Fruit fly (Drosophila melanogaster) whole organism, embryonic: ENCODE data around the gene CG12702.
A peak's percentile ranks its signal among the peaks of the same experiment; 100 is the strongest.

Experiments
- B-H1 ChIP-seq: fragments of 200-800 bp; sonication (Bioruptor generic); IDR thresholded peaks from 3 replicates; pipeline ENCODE4 v1.3.6; 2022; ENCODE audit warnings: missing biosample characterization, missing genetic modification characterization
- B-H2 ChIP-seq: fragments of 200-800 bp; sonication (Bioruptor generic); optimal IDR thresholded peaks from 2 replicates; lab custom pipeline; 2018; ENCODE audit warnings: missing biosample characterization, mild to moderate bottlenecking, missing genetic modification characterization
- CG10267 ChIP-seq: fragments of 200-800 bp; sonication (Bioruptor generic); optimal IDR thresholded peaks from 2 replicates; lab custom pipeline; 2018; ENCODE audit warnings: missing biosample characterization, mild to moderate bottlenecking, missing genetic modification characterization, moderate library complexity
- CG10321 ChIP-seq: fragments of 200-800 bp; sonication (Bioruptor generic); IDR thresholded peaks from 2 replicates; pipeline ENCODE4 v1.3.6; 2022; ENCODE audit warnings: missing biosample characterization, missing genetic modification characterization
- CG10543 ChIP-seq: fragments of 200-800 bp; sonication (Bioruptor generic); optimal IDR thresholded peaks from 3 replicates; lab custom pipeline; 2017; ENCODE audit warnings: missing biosample characterization, mild to moderate bottlenecking, missing genetic modification characterization, moderate library complexity
- CG10654 ChIP-seq: fragments of 200-800 bp; sonication (Bioruptor generic); optimal IDR thresholded peaks from 2 replicates; lab custom pipeline; 2016; ENCODE audit warnings: missing biosample characterization, missing genetic modification characterization
- CG12104 ChIP-seq: fragments of 200-800 bp; sonication (Bioruptor generic); optimal IDR thresholded peaks from 3 replicates; lab custom pipeline; 2016; ENCODE audit warnings: missing biosample characterization, missing genetic modification characterization
- CG12155 ChIP-seq: fragments of 200-800 bp; sonication (Bioruptor generic); optimal IDR thresholded peaks from 3 replicates; lab custom pipeline; 2016; ENCODE audit warnings: missing biosample characterization, missing genetic modification characterization
- CG14014 ChIP-seq: fragments of 200-800 bp; sonication (Bioruptor generic); IDR thresholded peaks from 2 replicates; pipeline ENCODE4 v1.3.6; 2022; ENCODE audit warnings: missing biosample characterization, missing genetic modification characterization
- CG14965 ChIP-seq: fragments of 200-800 bp; sonication (Bioruptor generic); optimal IDR thresholded peaks from 2 replicates; lab custom pipeline; 2016; ENCODE audit warnings: missing biosample characterization, missing genetic modification characterization, borderline replicate concordance
- CG16779 ChIP-seq: fragments of 200-800 bp; sonication (Bioruptor generic); IDR thresholded peaks from 2 replicates; pipeline ENCODE4 v1.3.6; 2022; ENCODE audit warnings: missing biosample characterization, missing genetic modification characterization
- CG16863 ChIP-seq: fragments of 200-800 bp; sonication (Bioruptor generic); optimal IDR thresholded peaks from 3 replicates; lab custom pipeline; 2016; ENCODE audit warnings: missing biosample characterization, missing genetic modification characterization
- CG17612 ChIP-seq: fragments of 200-800 bp; sonication (Bioruptor generic); IDR thresholded peaks from 2 replicates; pipeline ENCODE4 v1.3.6; 2022; ENCODE audit warnings: missing biosample characterization, missing genetic modification characterization
- CG2678 ChIP-seq: fragments of 200-800 bp; sonication (Bioruptor generic); optimal IDR thresholded peaks from 3 replicates; lab custom pipeline; 2019; ENCODE audit warnings: missing biosample characterization, mild to moderate bottlenecking, missing genetic modification characterization, moderate library complexity
- CG30431 ChIP-seq: fragments of 200-800 bp; sonication (Bioruptor generic); optimal IDR thresholded peaks from 2 replicates; lab custom pipeline; 2017; ENCODE audit warnings: missing biosample characterization, missing genetic modification characterization
- CG4328 ChIP-seq: fragments of 200-800 bp; sonication (Bioruptor generic); optimal IDR thresholded peaks from 3 replicates; lab custom pipeline; 2017; ENCODE audit warnings: missing biosample characterization, missing genetic modification reagents, missing genetic modification characterization
- CG43689 ChIP-seq: fragments of 200-800 bp; sonication (Bioruptor generic); IDR thresholded peaks from 2 replicates; pipeline ENCODE4 v1.3.6; 2022; ENCODE audit warnings: missing biosample characterization, missing genetic modification characterization
- CG5180 ChIP-seq: fragments of 200-800 bp; sonication (Bioruptor generic); optimal IDR thresholded peaks from 3 replicates; lab custom pipeline; 2017; ENCODE audit warnings: missing biosample characterization, missing genetic modification characterization, mild to moderate bottlenecking, moderate library complexity, missing genetic modification reagents
- CG6654 ChIP-seq: fragments of 200-800 bp; sonication (Bioruptor generic); optimal IDR thresholded peaks from 2 replicates; lab custom pipeline; 2017; ENCODE audit warnings: missing biosample characterization, mild to moderate bottlenecking, missing genetic modification characterization
- CG9727 ChIP-seq: fragments of 200-800 bp; sonication (Bioruptor generic); optimal IDR thresholded peaks from 3 replicates; lab custom pipeline; 2017; ENCODE audit warnings: missing biosample characterization, mild to moderate bottlenecking, missing genetic modification characterization
- CG9797 ChIP-seq: fragments of 200-800 bp; sonication (Bioruptor generic); optimal IDR thresholded peaks from 3 replicates; lab custom pipeline; 2018; ENCODE audit warnings: missing biosample characterization, mild to moderate bottlenecking, missing genetic modification characterization
- CkIIα-i1 ChIP-seq: fragments of 200-800 bp; sonication (Bioruptor generic); IDR thresholded peaks from 2 replicates; pipeline ENCODE4 v1.3.6; 2022; ENCODE audit warnings: missing biosample characterization, missing genetic modification characterization
- HLH54F ChIP-seq: fragments of 200-800 bp; sonication (Bioruptor generic); optimal IDR thresholded peaks from 3 replicates; lab custom pipeline; 2016; ENCODE audit warnings: missing biosample characterization, missing genetic modification characterization
- Hand ChIP-seq: fragments of 200-800 bp; sonication (Bioruptor generic); optimal IDR thresholded peaks from 2 replicates; lab custom pipeline; 2017; ENCODE audit warnings: mild to moderate bottlenecking, missing biosample characterization, missing genetic modification reagents, missing genetic modification characterization
- Med ChIP-seq: fragments of 200-800 bp; sonication (Bioruptor generic); peaks from one replicate; lab custom pipeline; 2016; ENCODE audit warnings: missing biosample characterization, missing genetic modification characterization, mild to moderate bottlenecking, inconsistent platforms, moderate library complexity
- Mrtf ChIP-seq: fragments of 200-800 bp; sonication (Bioruptor generic); IDR thresholded peaks from 3 replicates; pipeline ENCODE4 v1.3.6; 2022; ENCODE audit warnings: missing biosample characterization, missing genetic modification characterization
- NFAT ChIP-seq: fragments of 200-800 bp; sonication (Bioruptor generic); IDR thresholded peaks from 2 replicates; pipeline ENCODE4 v1.3.6; 2022; ENCODE audit warnings: missing biosample characterization, missing genetic modification characterization
- Ravus ChIP-seq: fragments of 200-800 bp; sonication (Bioruptor generic); IDR thresholded peaks from 2 replicates; pipeline ENCODE4 v1.3.6; 2022; ENCODE audit warnings: missing biosample characterization, missing genetic modification characterization
- Ssrp ChIP-seq: fragments of 200-800 bp; sonication (Bioruptor generic); optimal IDR thresholded peaks from 2 replicates; lab custom pipeline; 2018; ENCODE audit warnings: missing biosample characterization, mild to moderate bottlenecking, missing genetic modification characterization, moderate library complexity
- Stat92E ChIP-seq, 3 experiments: fragments of >200 bp in 2 of 3; fragments of 200-800 bp in 1 of 3; sonication (Bioruptor generic) in 1 of 3; optimal IDR thresholded peaks; 2 replicates each; lab custom pipeline; 2017 to 2019; ENCODE audit warnings: missing biosample characterization in 3 of 3, missing genetic modification characterization in 3 of 3, mild to moderate bottlenecking in 1 of 3, moderate library complexity in 1 of 3
- ac ChIP-seq: fragments of 200-800 bp; sonication (Bioruptor generic); optimal IDR thresholded peaks from 3 replicates; lab custom pipeline; 2017; ENCODE audit warnings: missing biosample characterization, mild to moderate bottlenecking, missing genetic modification characterization
- ap ChIP-seq: fragments of 200-800 bp; sonication (Bioruptor generic); IDR thresholded peaks from 2 replicates; pipeline ENCODE4 v1.3.6; 2022; ENCODE audit warnings: missing biosample characterization, missing genetic modification characterization
- az2 ChIP-seq: fragments of 200-800 bp; sonication (Bioruptor generic); optimal IDR thresholded peaks from 3 replicates; lab custom pipeline; 2016; ENCODE audit warnings: missing biosample characterization, missing genetic modification characterization
- bowl ChIP-seq: fragments of 200-800 bp; sonication (Bioruptor generic); IDR thresholded peaks from 2 replicates; pipeline ENCODE4 v1.3.6; 2022; ENCODE audit warnings: missing biosample characterization, missing genetic modification characterization
- chif ChIP-seq, 2 experiments: fragments of 200-800 bp; sonication (Bioruptor generic); optimal IDR thresholded peaks; 3 replicates each; lab custom pipeline; 2016; ENCODE audit warnings: missing biosample characterization in 2 of 2, missing genetic modification characterization in 2 of 2
- chinmo ChIP-seq: fragments of 200-800 bp; sonication (Bioruptor generic); IDR thresholded peaks from 4 replicates; pipeline ENCODE4 v1.3.6; 2022; ENCODE audit warnings: missing biosample characterization, missing genetic modification characterization; ENCODE audit not compliant: partially characterized antibody
- ci ChIP-seq: fragments of 200-800 bp; sonication (Bioruptor generic); IDR thresholded peaks from 3 replicates; pipeline ENCODE4 v1.3.6; 2022; ENCODE audit warnings: missing biosample characterization, missing genetic modification characterization
- en ChIP-seq: fragments of 200-800 bp; sonication (Bioruptor generic); optimal IDR thresholded peaks from 2 replicates; lab custom pipeline; 2016; ENCODE audit warnings: missing biosample characterization, missing genetic modification characterization
- gem ChIP-seq: fragments of 200-800 bp; sonication (Bioruptor generic); optimal IDR thresholded peaks from 2 replicates; lab custom pipeline; 2019; ENCODE audit warnings: missing biosample characterization, mild to moderate bottlenecking, missing genetic modification characterization, moderate library complexity
- gfzf ChIP-seq: fragments of 200-800 bp; sonication (Bioruptor generic); optimal IDR thresholded peaks from 2 replicates; lab custom pipeline; 2016; ENCODE audit warnings: missing biosample characterization, mild to moderate bottlenecking, missing genetic modification characterization, moderate library complexity
- ham ChIP-seq: fragments of 200-800 bp; sonication (Bioruptor generic); IDR thresholded peaks from 2 replicates; pipeline ENCODE4 v1.3.6; 2022; ENCODE audit warnings: missing biosample characterization, missing genetic modification characterization
- kay ChIP-seq: fragments of 200-800 bp; sonication (Bioruptor generic); optimal IDR thresholded peaks from 2 replicates; lab custom pipeline; 2016; ENCODE audit warnings: missing biosample characterization, missing genetic modification characterization
- ken ChIP-seq: fragments of 200-800 bp; sonication (Bioruptor generic); IDR thresholded peaks from 3 replicates; pipeline ENCODE4 v1.3.6; 2022; ENCODE audit warnings: missing biosample characterization, missing genetic modification characterization
- mirr ChIP-seq: fragments of 200-800 bp; sonication (Bioruptor generic); optimal IDR thresholded peaks from 3 replicates; lab custom pipeline; 2018; ENCODE audit warnings: missing biosample characterization, mild to moderate bottlenecking, missing genetic modification characterization
- nerfin-1 ChIP-seq: fragments of 200-800 bp; sonication (Bioruptor generic); optimal IDR thresholded peaks from 3 replicates; lab custom pipeline; 2019; ENCODE audit warnings: missing biosample characterization, mild to moderate bottlenecking, missing genetic modification characterization, moderate library complexity
- psq ChIP-seq: fragments of 200-800 bp; sonication (Bioruptor generic); optimal IDR thresholded peaks from 2 replicates; lab custom pipeline; 2017; ENCODE audit warnings: missing biosample characterization, missing genetic modification characterization
- slp2 ChIP-seq: fragments of 200-800 bp; sonication (Bioruptor generic); optimal IDR thresholded peaks from 2 replicates; lab custom pipeline; 2016; ENCODE audit warnings: missing biosample characterization, missing genetic modification characterization
- sqz ChIP-seq: fragments of 200-800 bp; sonication (Bioruptor generic); optimal IDR thresholded peaks from 3 replicates; lab custom pipeline; 2018; ENCODE audit warnings: missing biosample characterization, mild to moderate bottlenecking, missing genetic modification characterization
- stwl ChIP-seq: fragments of 200-800 bp; sonication (Bioruptor generic); optimal IDR thresholded peaks from 3 replicates; lab custom pipeline; 2018; ENCODE audit warnings: missing biosample characterization, mild to moderate bottlenecking, missing genetic modification characterization, moderate library complexity
- tio ChIP-seq: fragments of 200-800 bp; sonication (Bioruptor generic); optimal IDR thresholded peaks from 2 replicates; lab custom pipeline; 2017; ENCODE audit warnings: missing biosample characterization, missing genetic modification characterization, inconsistent platforms
- toy ChIP-seq: fragments of 200-800 bp; sonication (Bioruptor generic); IDR thresholded peaks from 2 replicates; pipeline ENCODE4 v1.3.6; 2022; ENCODE audit warnings: missing biosample characterization, missing genetic modification characterization

Gene CG12702

DNA sequence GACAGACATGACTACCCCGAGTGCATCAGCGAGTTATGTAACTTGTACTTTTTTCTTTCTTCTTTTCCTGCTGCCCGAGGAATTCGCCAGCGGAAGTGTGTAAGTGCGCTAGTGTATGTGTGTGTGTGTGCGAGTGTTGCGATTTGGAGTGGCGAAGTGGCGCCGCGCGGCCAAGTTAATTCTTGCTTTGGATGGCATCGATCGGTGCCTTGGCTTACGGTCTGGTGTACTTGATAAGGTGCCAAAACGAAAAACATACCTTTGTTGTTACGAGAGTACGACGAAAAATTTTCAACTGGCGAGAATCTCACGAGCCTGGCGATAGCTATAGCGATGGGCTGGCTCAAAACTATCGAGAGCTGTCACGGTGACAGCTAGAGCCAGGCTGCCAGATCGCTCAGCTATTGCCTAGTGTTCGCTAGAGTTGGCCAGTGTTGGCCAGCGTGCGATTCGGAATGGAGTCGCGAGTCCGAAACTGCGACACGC lies 20.6 kb downstream of the CG12702 start, which contains the start of the genes CG18809, COX6B, CG33932 and Rpp20 (continued):
- TF ChIP-seq stwl, result peak; percentile 78
- peak; percentile 60 to 64 for TF ChIP-seq chif (GFP tag; optimal IDR thresholded peaks at IDR 0.05; lab: Kevin White, UChicago)
- TF ChIP-seq gem (tag; lab: Kevin White, UChicago), result no peak
- TF ChIP-seq CG30431 (GFP tag; lab: Kevin White, UChicago), result peak; percentile 23
- peak; percentile 83 for TF ChIP-seq ci
- TF ChIP-seq Hand, result no peak
- peak; percentile 74 for TF ChIP-seq mirr (GFP tag; lab: Kevin White, UChicago)
- TF ChIP-seq CG6654 (GFP tag; lab: Kevin White, UChicago), result no peak
- TF ChIP-seq psq (GFP tag; lab: Kevin White, UChicago), result no peak
- no peak for TF ChIP-seq CG14965 (GFP tag; lab: Kevin White, UChicago)
- TF ChIP-seq CG5180 (GFP tag; lab: Kevin White, UChicago), result no peak
- TF ChIP-seq B-H2, result peak; percentile 79
- peak; percentile 58 for TF ChIP-seq CG10543 (GFP tag; lab: Kevin White, UChicago)
- TF ChIP-seq CG12155 (GFP tag; lab: Kevin White, UChicago), result peak; percentile 95
- peak; percentile 53 for TF ChIP-seq CG9797 (GFP tag; lab: Kevin White, UChicago)
- no peak for TF ChIP-seq tio
- TF ChIP-seq Mrtf, result 0 out of 3 replicates have a peak, but pooled peaks have one; percentile 45
- TF ChIP-seq toy (GFP tag; lab: Robert Waterston, UW), result no peak
- TF ChIP-seq CG16779 (GFP tag; lab: Robert Waterston, UW), result peak; percentile 60; the same call in 1 of the 2 replicates
- TF ChIP-seq CG10321 (GFP tag; lab: Robert Waterston, UW), result peak; percentile 46; the same call in 1 of the 2 replicates
- TF ChIP-seq CkIIα-i1 (GFP tag; lab: Robert Waterston, UW), result no peak
- no peak for TF ChIP-seq CG2678 (tag; lab: Kevin White, UChicago)
- TF ChIP-seq Ravus (GFP tag; lab: Robert Waterston, UW), result no peak
- TF ChIP-seq CG10654, result peak; percentile 56
- peak; percentile 96 for TF ChIP-seq Med (GFP tag; lab: Kevin White, UChicago)
- peak; percentile 53 for TF ChIP-seq CG9727 (GFP tag; lab: Kevin White, UChicago)
- no peak for TF ChIP-seq Ssrp (tag; lab: Kevin White, UChicago)
- TF ChIP-seq CG14014 (GFP tag; lab: Robert Waterston, UW), result peak; percentile 56
- TF ChIP-seq CG12104 (GFP tag; lab: Kevin White, UChicago), result peak; percentile 27
- no peak for TF ChIP-seq bowl (GFP tag; lab: Robert Waterston, UW)
- TF ChIP-seq CG43689 (GFP tag; lab: Robert Waterston, UW), result no peak
- peak; percentile 32 for TF ChIP-seq CG16863 (GFP tag; lab: Kevin White, UChicago)
- peak; percentile 33 for TF ChIP-seq gfzf (GFP tag; lab: Kevin White, UChicago)
- TF ChIP-seq B-H1, result no peak
- no peak for TF ChIP-seq ham (GFP tag; lab: Robert Waterston, UW)
- peak; percentile 95 for TF ChIP-seq chinmo (GFP tag; lab: Robert Waterston, UW)
- TF ChIP-seq ac, result no peak
- no peak for TF ChIP-seq en
- TF ChIP-seq ken (GFP tag; lab: Robert Waterston, UW), result peak; percentile 86
- peak; percentile 72 for TF ChIP-seq NFAT (GFP tag; lab: Robert Waterston, UW)
- no peak for TF ChIP-seq slp2 (GFP tag; lab: Kevin White, UChicago)
- TF ChIP-seq Stat92E (GFP tag; optimal IDR thresholded peaks at IDR 0.05; lab: Kevin White, UChicago), result peak in 1 of 3 experiments; percentile 54
- peak; percentile 32 for TF ChIP-seq CG4328 (GFP tag; lab: Kevin White, UChicago)
- no peak for TF ChIP-seq sqz (GFP tag; lab: Kevin White, UChicago)
- peak; percentile 70 for TF ChIP-seq HLH54F
- TF ChIP-seq CG10267 (tag; lab: Kevin White, UChicago), result peak; percentile 95
- TF ChIP-seq nerfin-1, result peak; percentile 65
- TF ChIP-seq kay (GFP tag; lab: Kevin White, UChicago), result peak; percentile 12
- TF ChIP-seq CG17612, result peak; percentile 20; the same call in 1 of the 2 replicates
- TF ChIP-seq az2 (GFP tag; lab: Kevin White, UChicago), result peak; percentile 32
- no peak for TF ChIP-seq ap
